Worm (Caenorhabditis elegans) whole organism, young adult: ENCODE data around the gene vps-2.

Source experiments
- B0019.2 ChIP-seq: fragments of 200-800 bp; sonication (Bioruptor generic); conservative IDR thresholded peaks from 2 replicates; pipeline ENCODE4 v1.3.6; 2022; ENCODE audit warnings: missing genetic modification reagents, missing genetic modification characterization, missing compliant biosample characterization
- C06A6.2 ChIP-seq: fragments of 200-800 bp; sonication (Bioruptor generic); conservative IDR thresholded peaks from 2 replicates; pipeline ENCODE4 v1.3.6; 2022; ENCODE audit warnings: missing genetic modification characterization, missing compliant biosample characterization
- C17E4.6 ChIP-seq: fragments of 200-800 bp; sonication (Bioruptor generic); IDR thresholded peaks from 2 replicates; pipeline ENCODE4 v1.3.6; 2022; ENCODE audit warnings: missing genetic modification reagents, missing genetic modification characterization, missing compliant biosample characterization
- F55B11.4 ChIP-seq: sonication (generic microtip); optimal IDR thresholded peaks from 2 replicates; lab custom pipeline; 2016; ENCODE audit warnings: missing compliant biosample characterization, missing genetic modification characterization, borderline replicate concordance; ENCODE audit not compliant: insufficient read depth
- K11D2.4 ChIP-seq: fragments of 200-800 bp; sonication (Bioruptor generic); IDR thresholded peaks from 2 replicates; pipeline ENCODE4 v1.3.6; 2022; ENCODE audit warnings: missing genetic modification reagents, missing genetic modification characterization, missing compliant biosample characterization
- Y53F4B.3 ChIP-seq: fragments of 200-800 bp; sonication (Bioruptor generic); IDR thresholded peaks from 2 replicates; pipeline ENCODE4 v1.3.6; 2022; ENCODE audit warnings: missing genetic modification reagents, missing genetic modification characterization, missing compliant biosample characterization
- Y53G8AR.9 ChIP-seq: fragments of 200-800 bp; sonication (Bioruptor generic); conservative IDR thresholded peaks from 2 replicates; pipeline ENCODE4 v1.3.6; 2022; ENCODE audit warnings: missing genetic modification reagents, missing genetic modification characterization, missing compliant biosample characterization
- Y56A3A.18 ChIP-seq: fragments of 200-800 bp; sonication (Bioruptor generic); IDR thresholded peaks from 2 replicates; pipeline ENCODE4 v1.3.6; 2022; ENCODE audit warnings: missing genetic modification reagents, missing genetic modification characterization, missing compliant biosample characterization
- Y67H2A.10 ChIP-seq: fragments of 200-800 bp; sonication (Bioruptor generic); conservative IDR thresholded peaks from 2 replicates; pipeline ENCODE4 v1.3.6; 2022; ENCODE audit warnings: missing genetic modification reagents, missing genetic modification characterization, missing compliant biosample characterization
- Y95B8A.8 ChIP-seq: fragments of 200-800 bp; sonication (Bioruptor generic); IDR thresholded peaks from 2 replicates; pipeline ENCODE4 v1.3.6; 2022; ENCODE audit warnings: missing genetic modification reagents, missing genetic modification characterization, missing compliant biosample characterization
- akir-1 ChIP-seq: fragments of 200-800 bp; sonication (Bioruptor generic); optimal IDR thresholded peaks from 2 replicates; lab custom pipeline; 2018; ENCODE audit warnings: mild to moderate bottlenecking, missing genetic modification characterization, moderate library complexity, missing compliant biosample characterization
- atf-7 ChIP-seq: sonication (generic microtip); optimal IDR thresholded peaks from 2 replicates; lab custom pipeline; 2017; ENCODE audit warnings: mild to moderate bottlenecking, missing genetic modification characterization, missing compliant biosample characterization
- athp-1 ChIP-seq: sonication (generic microtip); optimal IDR thresholded peaks from 2 replicates; lab custom pipeline; 2017; ENCODE audit warnings: mild to moderate bottlenecking, missing genetic modification characterization, missing compliant biosample characterization
- attf-3 ChIP-seq: fragments of 200-800 bp; sonication (Bioruptor generic); conservative IDR thresholded peaks from 2 replicates; pipeline ENCODE4 v1.3.6; 2022; ENCODE audit warnings: missing genetic modification reagents, missing genetic modification characterization, missing compliant biosample characterization
- attf-5 ChIP-seq: fragments of 200-800 bp; sonication (Bioruptor generic); optimal IDR thresholded peaks from 2 replicates; lab custom pipeline; 2018; ENCODE audit warnings: mild to moderate bottlenecking, missing genetic modification characterization, missing compliant biosample characterization
- attf-6 ChIP-seq: fragments of 200-800 bp; sonication (Bioruptor generic); IDR thresholded peaks from 2 replicates; pipeline ENCODE4 v1.3.6; 2022; ENCODE audit warnings: missing genetic modification reagents, missing genetic modification characterization, missing compliant biosample characterization
- bed-1 ChIP-seq: fragments of 200-800 bp; sonication (Bioruptor generic); IDR thresholded peaks from 2 replicates; pipeline ENCODE4 v1.3.6; 2022; ENCODE audit warnings: missing genetic modification reagents, missing genetic modification characterization, missing compliant biosample characterization
- bed-2 ChIP-seq: fragments of 200-800 bp; sonication (Bioruptor generic); IDR thresholded peaks from 2 replicates; pipeline ENCODE4 v1.3.6; 2022; ENCODE audit warnings: missing genetic modification reagents, missing genetic modification characterization, missing compliant biosample characterization
- die-1 ChIP-seq: sonication (generic microtip); optimal IDR thresholded peaks from 2 replicates; lab custom pipeline; 2016; ENCODE audit warnings: missing genotype, mild to moderate bottlenecking, missing genetic modification characterization, missing compliant biosample characterization
- dpff-1 ChIP-seq: sonication (generic microtip); optimal IDR thresholded peaks from 2 replicates; lab custom pipeline; 2017; ENCODE audit warnings: mild to moderate bottlenecking, missing genetic modification characterization, missing compliant biosample characterization
- efl-1 ChIP-seq: fragments of 150-350 bp; optimal IDR thresholded peaks from 2 replicates; lab custom pipeline; 2014; ENCODE audit warnings: missing biosample characterization, missing genetic modification reagents, missing genetic modification characterization
- egl-44 ChIP-seq: fragments of 200-800 bp; sonication (Bioruptor generic); IDR thresholded peaks from 2 replicates; pipeline ENCODE4 v1.3.6; 2022; ENCODE audit warnings: missing genetic modification reagents, missing genetic modification characterization, missing compliant biosample characterization
- egrh-3 ChIP-seq: fragments of 200-800 bp; sonication (Bioruptor generic); IDR thresholded peaks from 2 replicates; pipeline ENCODE4 v1.3.6; 2022; ENCODE audit warnings: missing genetic modification reagents, missing genetic modification characterization, missing compliant biosample characterization
- fkh-3 ChIP-seq: sonication (generic microtip); optimal IDR thresholded peaks from 2 replicates; lab custom pipeline; 2016; ENCODE audit warnings: mild to moderate bottlenecking, missing genetic modification characterization, missing compliant biosample characterization
- hmg-20 ChIP-seq: fragments of 200-800 bp; sonication (Bioruptor generic); IDR thresholded peaks from 2 replicates; pipeline ENCODE4 v1.3.6; 2022; ENCODE audit warnings: missing genetic modification reagents, missing genetic modification characterization, missing compliant biosample characterization
- lag-1 ChIP-seq: fragments of 200-800 bp; sonication (Bioruptor generic); IDR thresholded peaks from 2 replicates; pipeline ENCODE4 v1.3.6; 2022; ENCODE audit warnings: missing genetic modification reagents, missing genetic modification characterization, missing compliant biosample characterization
- let-607 ChIP-seq, 2 experiments: fragments of 200-800 bp in 1 of 2; sonication (Bioruptor generic) in 1 of 2; sonication (generic microtip) in 1 of 2; optimal IDR thresholded peaks; 2 replicates each; lab custom pipeline; 2016 to 2018; ENCODE audit warnings: mild to moderate bottlenecking in 2 of 2, missing compliant biosample characterization in 2 of 2, missing genetic modification characterization in 2 of 2, moderate library complexity in 2 of 2, missing genotype in 1 of 2
- lin-26 ChIP-seq: fragments of 200-800 bp; sonication (Bioruptor generic); IDR thresholded peaks from 2 replicates; pipeline ENCODE4 v1.3.6; 2022; ENCODE audit warnings: missing genetic modification reagents, missing genetic modification characterization, missing compliant biosample characterization
- lin-35 ChIP-seq, 3 experiments: fragments of 150-350 bp in 2 of 3; sonication (generic microtip) in 1 of 3; optimal IDR thresholded peaks; 2 replicates each; lab custom pipeline; 2014 to 2018; ENCODE audit warnings: missing biosample characterization in 3 of 3, missing genetic modification characterization in 3 of 3, missing genetic modification reagents in 3 of 3
- lin-40 ChIP-seq: sonication (generic microtip); optimal IDR thresholded peaks from 2 replicates; lab custom pipeline; 2016; ENCODE audit warnings: missing genetic modification characterization, mild to moderate bottlenecking, missing compliant biosample characterization, missing genotype, missing genetic modification reagents
- lir-1 ChIP-seq: fragments of 200-800 bp; sonication (Bioruptor generic); conservative IDR thresholded peaks from 2 replicates; pipeline ENCODE4 v1.3.6; 2022; ENCODE audit warnings: missing genetic modification reagents, missing genetic modification characterization, missing compliant biosample characterization
- lsl-1 ChIP-seq: fragments of 200-800 bp; sonication (Bioruptor generic); optimal IDR thresholded peaks from 2 replicates; lab custom pipeline; 2018; ENCODE audit warnings: mild to moderate bottlenecking, missing genetic modification characterization, moderate library complexity, missing compliant biosample characterization
- mxl-1 ChIP-seq: sonication (generic microtip); optimal IDR thresholded peaks from 2 replicates; lab custom pipeline; 2016; ENCODE audit warnings: missing genetic modification characterization, missing compliant biosample characterization
- nfya-1 ChIP-seq: sonication (generic microtip); optimal IDR thresholded peaks from 2 replicates; lab custom pipeline; 2017; ENCODE audit warnings: antibody characterized with exemption, missing compliant biosample characterization, missing genetic modification characterization, borderline replicate concordance; ENCODE audit not compliant: insufficient read depth
- nfyb-1 ChIP-seq: fragments of 200-800 bp; sonication (Bioruptor generic); IDR thresholded peaks from 2 replicates; pipeline ENCODE4 v1.3.6; 2022; ENCODE audit warnings: missing genetic modification reagents, missing genetic modification characterization, missing compliant biosample characterization
- pha-4 ChIP-seq: fragments of 150-350 bp; sonication (generic microtip); optimal IDR thresholded peaks from 2 replicates; lab custom pipeline; 2014; ENCODE audit warnings: missing biosample characterization, missing genetic modification reagents, missing genetic modification characterization
- sdz-38 ChIP-seq: sonication (generic microtip); optimal IDR thresholded peaks from 2 replicates; lab custom pipeline; 2016; ENCODE audit warnings: missing genotype, missing genetic modification characterization, missing compliant biosample characterization
- sea-2 ChIP-seq: fragments of 200-800 bp; sonication (Bioruptor generic); IDR thresholded peaks from 2 replicates; pipeline ENCODE4 v1.3.6; 2022; ENCODE audit warnings: missing genetic modification characterization, missing compliant biosample characterization
- snpc-4 ChIP-seq, 5 experiments: fragments of 150-350 bp in 1 of 5; sonication (generic microtip) in 4 of 5; optimal IDR thresholded peaks; 2 replicates each; lab custom pipeline; 2014 to 2018; ENCODE audit warnings: missing genetic modification characterization in 5 of 5, missing biosample characterization in 3 of 5, antibody characterized with exemption in 2 of 5, mild to moderate bottlenecking in 2 of 5, missing compliant biosample characterization in 2 of 5, missing genotype in 2 of 5, moderate library complexity in 2 of 5, missing genetic modification reagents in 1 of 5
- tbp1 ChIP-seq: fragments of 200-800 bp; sonication (Bioruptor generic); optimal IDR thresholded peaks from 2 replicates; lab custom pipeline; 2018; ENCODE audit warnings: mild to moderate bottlenecking, missing genetic modification characterization, missing compliant biosample characterization
- unc-130 ChIP-seq: sonication (generic microtip); optimal IDR thresholded peaks from 2 replicates; lab custom pipeline; 2016; ENCODE audit warnings: missing genetic modification reagents, missing genetic modification characterization, missing compliant biosample characterization
- xnd-1 ChIP-seq: sonication (generic microtip); optimal IDR thresholded peaks from 2 replicates; lab custom pipeline; 2016; ENCODE audit warnings: missing genotype, missing genetic modification reagents, missing genetic modification characterization, missing compliant biosample characterization
- zim-3 ChIP-seq: sonication (generic microtip); optimal IDR thresholded peaks from 2 replicates; lab custom pipeline; 2017; ENCODE audit warnings: mild to moderate bottlenecking, missing genetic modification characterization, moderate library complexity, missing compliant biosample characterization
- ztf-18 ChIP-seq: sonication (generic microtip); optimal IDR thresholded peaks from 2 replicates; lab custom pipeline; 2016; ENCODE audit warnings: missing genotype, mild to moderate bottlenecking, missing genetic modification characterization, missing compliant biosample characterization
- ztf-22 ChIP-seq: fragments of 200-800 bp; sonication (Bioruptor generic); optimal IDR thresholded peaks from 2 replicates; lab custom pipeline; 2018; ENCODE audit warnings: mild to moderate bottlenecking, missing genetic modification characterization, moderate library complexity, missing compliant biosample characterization
- ztf-25 ChIP-seq: fragments of 200-800 bp; sonication (Bioruptor generic); IDR thresholded peaks from 2 replicates; pipeline ENCODE4 v1.3.6; 2022; ENCODE audit warnings: missing genetic modification reagents, missing genetic modification characterization, missing compliant biosample characterization
- ztf-3 ChIP-seq: fragments of 200-800 bp; sonication (Bioruptor generic); optimal IDR thresholded peaks from 2 replicates; lab custom pipeline; 2018; ENCODE audit warnings: mild to moderate bottlenecking, missing genetic modification characterization, missing compliant biosample characterization
- ztf-6 ChIP-seq: fragments of 200-800 bp; sonication (Bioruptor generic); IDR thresholded peaks from 2 replicates; pipeline ENCODE4 v1.3.6; 2022; ENCODE audit warnings: missing genetic modification reagents, missing genetic modification characterization, missing compliant biosample characterization

The vps-2 gene

DNA sequence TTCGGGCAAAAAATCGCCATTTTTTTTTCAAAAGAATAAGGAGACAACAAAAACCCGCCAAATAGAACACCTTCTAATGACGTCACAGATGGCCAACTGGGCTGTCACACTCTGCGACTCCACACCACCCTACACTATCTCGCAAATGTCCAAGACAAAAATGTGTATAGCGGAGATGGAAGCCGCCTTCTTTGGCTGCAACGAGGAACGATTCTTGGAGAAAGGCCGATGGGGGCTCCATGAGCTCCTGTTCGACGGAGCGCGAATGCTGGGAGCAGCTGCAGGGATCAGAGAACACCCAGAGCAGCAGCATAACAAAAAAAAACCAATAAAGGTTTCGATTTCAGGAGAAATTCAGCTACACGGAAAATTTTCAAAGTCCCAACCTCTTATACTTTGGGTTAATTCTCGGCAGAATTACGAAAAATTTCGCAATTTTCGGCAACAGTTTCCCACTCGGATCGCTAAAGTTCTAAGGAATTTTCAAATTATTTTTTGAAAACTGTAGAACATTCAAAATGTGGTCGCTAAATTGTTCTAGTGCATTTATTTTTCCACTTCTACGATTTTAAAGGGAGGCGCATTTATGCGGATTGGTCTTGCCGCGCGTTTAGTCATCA lies 37.9 kb upstream of the vps-2 start (continued):
- no peak for TF ChIP-seq attf-3 (GFP tag; lab: Robert Waterston, UW)
- no peak for TF ChIP-seq Y53G8AR.9 (GFP tag; lab: Robert Waterston, UW)
- TF ChIP-seq C17E4.6 (GFP tag; lab: Robert Waterston, UW), result no peak
- no peak for TF ChIP-seq athp-1 (tag; lab: Kevin White, UChicago)
- no peak for TF ChIP-seq K11D2.4 (GFP tag; lab: Robert Waterston, UW)
- no peak for TF ChIP-seq Y53F4B.3 (GFP tag; lab: Robert Waterston, UW)
- no peak for TF ChIP-seq Y67H2A.10 (GFP tag; lab: Robert Waterston, UW)
- no peak for TF ChIP-seq ztf-6 (GFP tag; lab: Robert Waterston, UW)
- no peak for TF ChIP-seq egrh-3 (GFP tag; lab: Robert Waterston, UW)
- peak; percentile 40 for TF ChIP-seq attf-5 (GFP tag; lab: Kevin White, UChicago)
- no peak for TF ChIP-seq Y95B8A.8
- TF ChIP-seq unc-130 (GFP tag; lab: Kevin White, UChicago), result no peak
- TF ChIP-seq ztf-3 (GFP tag; lab: Kevin White, UChicago), result no peak
- 0 out of 2 replicates have a peak, but pooled peaks have one; percentile 28 for TF ChIP-seq nfyb-1 (GFP tag; lab: Robert Waterston, UW)
- TF ChIP-seq ztf-22 (GFP tag; lab: Kevin White, UChicago), result no peak
- no peak for TF ChIP-seq lir-1
- no peak for TF ChIP-seq pha-4 (tag; lab: Kevin White, UChicago)
- peak; percentile 17 for TF ChIP-seq lsl-1 (GFP tag; lab: Kevin White, UChicago)
- no peak for TF ChIP-seq ztf-18
- TF ChIP-seq Y56A3A.18 (GFP tag; lab: Robert Waterston, UW), result no peak
- TF ChIP-seq akir-1, result no peak
- peak in 1 of 3 experiments; percentile 54 for TF ChIP-seq lin-35 (GFP tag; optimal IDR thresholded peaks at IDR 0.05; lab: Kevin White, UChicago)
- no peak for TF ChIP-seq mxl-1 (tag; lab: Kevin White, UChicago)
- no peak for TF ChIP-seq hmg-20
- no peak for TF ChIP-seq bed-2 (GFP tag; lab: Robert Waterston, UW)
- TF ChIP-seq fkh-3 (tag; lab: Kevin White, UChicago), result no peak
- no peak for TF ChIP-seq attf-6 (GFP tag; lab: Robert Waterston, UW)
- no peak for TF ChIP-seq die-1 (tag; lab: Kevin White, UChicago)
- no peak for TF ChIP-seq efl-1 (GFP tag; lab: Kevin White, UChicago)
- no peak for TF ChIP-seq nfya-1 (tag; lab: Kevin White, UChicago)
- no peak for TF ChIP-seq sea-2 (GFP tag; lab: Robert Waterston, UW)
- no peak for TF ChIP-seq zim-3 (tag; lab: Kevin White, UChicago)
- no peak for TF ChIP-seq egl-44
- no peak for TF ChIP-seq lin-26 (GFP tag; lab: Robert Waterston, UW)
- TF ChIP-seq snpc-4 (GFP tag; optimal IDR thresholded peaks at IDR 0.05; lab: Kevin White, UChicago), result no peak
- peak in 1 of 4 experiments; percentile 40 for TF ChIP-seq snpc-4 (tag; optimal IDR thresholded peaks at IDR 0.05; lab: Kevin White, UChicago)
- peak; percentile 17 for TF ChIP-seq atf-7 (tag; lab: Kevin White, UChicago)
- TF ChIP-seq C06A6.2 (GFP tag; lab: Robert Waterston, UW), result no peak
- TF ChIP-seq bed-1 (GFP tag; lab: Robert Waterston, UW), result no peak
- no peak for TF ChIP-seq dpff-1
- TF ChIP-seq B0019.2 (GFP tag; lab: Robert Waterston, UW), result no peak
- no peak for TF ChIP-seq xnd-1 (tag; lab: Kevin White, UChicago)
- peak; percentile 3 for TF ChIP-seq tbp1 (GFP tag; lab: Kevin White, UChicago)
- no peak for TF ChIP-seq F55B11.4 (tag; lab: Kevin White, UChicago)
- no peak for TF ChIP-seq let-607 (tag; optimal IDR thresholded peaks at IDR 0.05; lab: Kevin White, UChicago)
- TF ChIP-seq lag-1 (GFP tag; lab: Robert Waterston, UW), result no peak
- no peak for TF ChIP-seq ztf-25 (GFP tag; lab: Robert Waterston, UW)
- no peak for TF ChIP-seq sdz-38 (tag; lab: Kevin White, UChicago)
- no peak for TF ChIP-seq lin-40 (tag; lab: Kevin White, UChicago)
